Fruit fly (Drosophila melanogaster) whole organism, wandering third instar larva: ENCODE data around the gene spen.

ENCODE experiments used
- Abd-B ChIP-seq: fragments of >200 bp; optimal IDR thresholded peaks from 2 replicates; lab custom pipeline; 2017; ENCODE audit warnings: missing biosample characterization, missing genetic modification characterization
- CG32264 ChIP-seq: fragments of 200-800 bp; sonication (Bioruptor generic); optimal IDR thresholded peaks from 2 replicates; lab custom pipeline; 2016; ENCODE audit warnings: missing biosample characterization, missing genetic modification characterization
- CG9705 ChIP-seq: fragments of 200-800 bp; sonication (Bioruptor generic); optimal IDR thresholded peaks from 2 replicates; lab custom pipeline; 2018; ENCODE audit warnings: missing biosample characterization, mild to moderate bottlenecking, missing genetic modification characterization
- CrebA ChIP-seq: fragments of 200-800 bp; sonication (Bioruptor generic); optimal IDR thresholded peaks from 2 replicates; lab custom pipeline; 2016; ENCODE audit warnings: missing biosample characterization, mild to moderate bottlenecking, missing genetic modification characterization, borderline replicate concordance
- Dfd ChIP-seq: fragments of >200 bp; optimal IDR thresholded peaks from 2 replicates; lab custom pipeline; 2017; ENCODE audit warnings: missing biosample characterization, missing genetic modification characterization
- Dif ChIP-seq: fragments of 200-275, 200-300 bp; sonication (Bioruptor generic); optimal IDR thresholded peaks from 2 replicates; lab custom pipeline; 2018; ENCODE audit warnings: missing biosample characterization, missing genetic modification characterization; ENCODE audit not compliant: partially characterized antibody
- GATAd ChIP-seq: sonication (Bioruptor generic); optimal IDR thresholded peaks from 2 replicates; lab custom pipeline; 2016; ENCODE audit warnings: missing biosample characterization, missing genetic modification characterization
- HLH106 ChIP-seq: fragments of 200-800 bp; optimal IDR thresholded peaks from 3 replicates; lab custom pipeline; 2019; ENCODE audit warnings: missing biosample characterization, mild to moderate bottlenecking, missing genetic modification characterization, moderate library complexity
- Hnf4 ChIP-seq: fragments of 200-800 bp; sonication (Bioruptor generic); optimal IDR thresholded peaks from 2 replicates; lab custom pipeline; 2016; ENCODE audit warnings: missing biosample characterization, mild to moderate bottlenecking, missing genetic modification characterization
- Hr78 ChIP-seq: fragments of >200 bp; optimal IDR thresholded peaks from 2 replicates; lab custom pipeline; 2017; ENCODE audit warnings: missing biosample characterization, missing genetic modification characterization
- Hr83 ChIP-seq: fragments of 200-300 bp; sonication (Bioruptor generic); optimal IDR thresholded peaks from 2 replicates; lab custom pipeline; 2016; ENCODE audit warnings: missing biosample characterization, mild to moderate bottlenecking, missing genetic modification characterization, moderate library complexity; ENCODE audit not compliant: poor library complexity, severe bottlenecking
- Jra ChIP-seq: sonication (Bioruptor generic); optimal IDR thresholded peaks from 2 replicates; lab custom pipeline; 2016; ENCODE audit warnings: missing biosample characterization, missing genetic modification characterization
- Mio ChIP-seq: sonication (Bioruptor generic); optimal IDR thresholded peaks from 2 replicates; lab custom pipeline; 2016; ENCODE audit warnings: missing biosample characterization, missing genetic modification characterization
- Myc ChIP-seq: fragments of >200 bp; optimal IDR thresholded peaks from 2 replicates; lab custom pipeline; 2017
- N ChIP-seq: fragments of >200 bp; optimal IDR thresholded peaks from 2 replicates; lab custom pipeline; 2018; ENCODE audit warnings: missing biosample characterization, missing external identifiers, missing genetic modification characterization
- OdsH ChIP-seq: fragments of 200-800 bp; sonication (Bioruptor generic); optimal IDR thresholded peaks from 2 replicates; lab custom pipeline; 2016; ENCODE audit warnings: missing biosample characterization, mild to moderate bottlenecking, missing genetic modification characterization
- Rel ChIP-seq, 2 experiments: fragments of 200-800 bp; sonication (Bioruptor generic) in 1 of 2; optimal IDR thresholded peaks; 2 replicates in 1 of 2; 3 replicates in 1 of 2; lab custom pipeline; 2016 to 2019; ENCODE audit warnings: mild to moderate bottlenecking in 2 of 2, missing biosample characterization in 2 of 2, missing genetic modification characterization in 2 of 2, moderate library complexity in 1 of 2
- Sp1 ChIP-seq: fragments of 200-800 bp; sonication (Bioruptor generic); optimal IDR thresholded peaks from 3 replicates; lab custom pipeline; 2019; ENCODE audit warnings: missing biosample characterization, mild to moderate bottlenecking, missing genetic modification characterization, moderate library complexity
- Vsx2 ChIP-seq: fragments of 200-300, 225-300 bp; sonication (Bioruptor generic); optimal IDR thresholded peaks from 2 replicates; lab custom pipeline; 2018; ENCODE audit warnings: missing biosample characterization, missing genetic modification characterization; ENCODE audit not compliant: partially characterized antibody
- br ChIP-seq: fragments of 200-800 bp; sonication (Bioruptor generic); optimal IDR thresholded peaks from 2 replicates; lab custom pipeline; 2016; ENCODE audit warnings: missing biosample characterization, missing genetic modification characterization
- brk ChIP-seq: fragments of 200-800 bp; sonication (Bioruptor generic); optimal IDR thresholded peaks from 2 replicates; lab custom pipeline; 2016; ENCODE audit warnings: missing biosample characterization, mild to moderate bottlenecking, missing genetic modification characterization
- dl ChIP-seq, 2 experiments: fragments of 175-275, 200-275 bp in 1 of 2; fragments of 200-275 bp in 1 of 2; sonication (Bioruptor generic); optimal IDR thresholded peaks; lab custom pipeline; 2018; ENCODE audit warnings: mild to moderate bottlenecking in 2 of 2, missing biosample characterization in 2 of 2, missing genetic modification characterization in 2 of 2, moderate library complexity in 2 of 2; ENCODE audit not compliant: partially characterized antibody in 2 of 2, insufficient read depth in 1 of 2
- dmrt93B ChIP-seq: fragments of 200-800 bp; sonication (Bioruptor generic); optimal IDR thresholded peaks from 2 replicates; lab custom pipeline; 2018; ENCODE audit warnings: missing biosample characterization, mild to moderate bottlenecking, missing genetic modification characterization
- dsf ChIP-seq: sonication (Bioruptor generic); optimal IDR thresholded peaks from 2 replicates; lab custom pipeline; 2016; ENCODE audit warnings: missing biosample characterization, missing genetic modification characterization, borderline replicate concordance
- ey ChIP-seq: fragments of 200-800 bp; sonication (Bioruptor generic); optimal IDR thresholded peaks from 2 replicates; lab custom pipeline; 2016; ENCODE audit warnings: missing biosample characterization, missing genetic modification characterization
- foxo ChIP-seq, 2 experiments: fragments of 200-800 bp; sonication (Bioruptor generic); optimal IDR thresholded peaks; 2 replicates in 1 of 2; 3 replicates in 1 of 2; lab custom pipeline; 2016 to 2017; ENCODE audit warnings: missing biosample characterization in 2 of 2, missing genetic modification characterization in 2 of 2
- fru ChIP-seq: fragments of 200-800 bp; sonication (Bioruptor generic); optimal IDR thresholded peaks from 3 replicates; lab custom pipeline; 2016; ENCODE audit warnings: missing biosample characterization, mild to moderate bottlenecking, missing genetic modification characterization
- h ChIP-seq: fragments of 200-800 bp; sonication (Bioruptor generic); optimal IDR thresholded peaks from 3 replicates; lab custom pipeline; 2016; ENCODE audit warnings: missing biosample characterization, mild to moderate bottlenecking, missing genetic modification characterization
- jim ChIP-seq: fragments of 175-275, 200-325 bp; sonication (Bioruptor generic); optimal IDR thresholded peaks from 2 replicates; lab custom pipeline; 2016; ENCODE audit warnings: missing biosample characterization, mild to moderate bottlenecking, missing genetic modification characterization
- lola ChIP-seq: fragments of >200 bp; optimal IDR thresholded peaks from 2 replicates; lab custom pipeline; 2017; ENCODE audit warnings: missing biosample characterization, missing genetic modification characterization
- pan ChIP-seq: fragments of >200 bp; optimal IDR thresholded peaks from 2 replicates; lab custom pipeline; 2017
- psq ChIP-seq: fragments of 200-800 bp; sonication (Bioruptor generic); optimal IDR thresholded peaks from 3 replicates; lab custom pipeline; 2017; ENCODE audit warnings: missing biosample characterization, mild to moderate bottlenecking, missing genetic modification characterization, moderate library complexity
- rgr ChIP-seq: fragments of 200-800 bp; sonication (Bioruptor generic); optimal IDR thresholded peaks from 3 replicates; lab custom pipeline; 2016; ENCODE audit warnings: missing biosample characterization, mild to moderate bottlenecking, missing genetic modification characterization
- sage ChIP-seq: fragments of 200-800 bp; sonication (Bioruptor generic); optimal IDR thresholded peaks from 2 replicates; lab custom pipeline; 2016; ENCODE audit warnings: missing biosample characterization, mild to moderate bottlenecking, missing genetic modification characterization
- sv ChIP-seq: fragments of 200-800 bp; sonication (Bioruptor generic); optimal IDR thresholded peaks from 3 replicates; lab custom pipeline; 2016; ENCODE audit warnings: missing biosample characterization, missing genetic modification characterization
- tai ChIP-seq: sonication (Bioruptor generic); optimal IDR thresholded peaks from 2 replicates; lab custom pipeline; 2016; ENCODE audit warnings: missing biosample characterization, missing genetic modification characterization
- usp ChIP-seq: fragments of >200 bp; optimal IDR thresholded peaks from 2 replicates; lab custom pipeline; 2017; ENCODE audit warnings: missing biosample characterization, missing genetic modification characterization
- woc ChIP-seq: sonication (Bioruptor generic); optimal IDR thresholded peaks from 2 replicates; lab custom pipeline; 2016; ENCODE audit warnings: missing biosample characterization, mild to moderate bottlenecking, missing genetic modification characterization

The spen gene

DNA sequence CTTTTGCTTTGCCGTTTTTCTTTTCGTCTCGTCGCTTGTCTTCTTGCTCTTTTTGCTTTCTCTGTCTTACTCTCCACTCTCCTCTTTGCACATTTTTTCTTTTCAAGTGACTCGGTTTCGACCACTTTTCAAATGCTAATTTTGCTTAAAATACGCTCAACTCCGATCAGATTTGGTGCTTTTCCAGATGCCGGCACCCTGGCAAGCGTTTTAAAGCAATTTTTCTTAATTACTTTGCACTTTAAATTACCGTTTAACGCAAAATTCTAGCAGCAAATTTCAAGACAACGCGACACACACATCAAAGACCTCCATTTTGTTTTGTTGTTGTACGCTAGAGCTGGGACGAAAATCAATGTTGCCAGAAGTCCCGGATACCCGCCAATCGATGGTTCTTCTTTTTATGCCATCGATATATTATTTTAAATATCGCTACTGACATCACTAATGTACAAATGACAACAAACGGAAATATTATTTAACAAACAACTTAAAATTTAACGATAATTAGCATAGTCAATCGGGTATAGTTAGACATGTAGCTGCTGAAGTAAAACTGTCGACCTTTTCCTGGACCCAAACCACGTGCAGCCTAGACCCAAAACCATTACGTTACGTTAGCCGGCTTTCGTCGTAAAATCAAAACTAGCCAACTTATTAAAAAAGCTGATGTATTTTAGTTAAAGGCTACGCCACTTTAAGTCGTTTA lies 91.8 kb downstream of the spen start, which contains the start of gene kis:
kis (minus strand) TSS at position 317 of the 709 bp plus-strand sequence.
- TF ChIP-seq sv (GFP tag; lab: Kevin White, UChicago) = no peak
- TF ChIP-seq rgr = peak; percentile 21
- TF ChIP-seq Myc (lab: Kevin White, UChicago) = peak; percentile 13
- peak; percentile 41 for TF ChIP-seq br
- peak; percentile 95 for TF ChIP-seq psq
- TF ChIP-seq Vsx2 (GFP tag; lab: Kevin White, UChicago) = no peak
- no peak for TF ChIP-seq Dfd (GFP tag; lab: Kevin White, UChicago)
- no peak for TF ChIP-seq N
- peak; percentile 33 for TF ChIP-seq Hr83 (GFP tag; lab: Kevin White, UChicago)
- no peak for TF ChIP-seq lola (GFP tag; lab: Kevin White, UChicago)
- peak; percentile 64 for TF ChIP-seq Jra (GFP tag; lab: Kevin White, UChicago)
- TF ChIP-seq GATAd (GFP tag; lab: Kevin White, UChicago) = no peak
- no peak for TF ChIP-seq Rel (GFP tag; optimal IDR thresholded peaks at IDR 0.05; lab: Kevin White, UChicago)
- TF ChIP-seq Rel (tag; optimal IDR thresholded peaks at IDR 0.05; lab: Kevin White, UChicago) = peak; percentile 31
- peak; percentile 34 for TF ChIP-seq HLH106 (tag; lab: Kevin White, UChicago)
- TF ChIP-seq Sp1 = peak; percentile 55
- no peak for TF ChIP-seq dl (GFP tag; optimal IDR thresholded peaks at IDR 0.05; lab: Kevin White, UChicago; ENCODE audit: insufficient read depth in 1 of 2, partially characterized antibody in 2 of 2)
- peak; percentile 11 for TF ChIP-seq woc
- no peak for TF ChIP-seq Dif
- no peak for TF ChIP-seq sage (GFP tag; lab: Kevin White, UChicago)
- peak; percentile 69 for TF ChIP-seq h (GFP tag; lab: Kevin White, UChicago)
- TF ChIP-seq brk (GFP tag; lab: Kevin White, UChicago) = no peak
- TF ChIP-seq Hnf4 (GFP tag; lab: Kevin White, UChicago) = no peak
- no peak for TF ChIP-seq ey
- TF ChIP-seq foxo (GFP tag; optimal IDR thresholded peaks at IDR 0.05; lab: Kevin White, UChicago) = peak in 1 of 2 experiments; percentile 48
- TF ChIP-seq OdsH (GFP tag; lab: Kevin White, UChicago) = peak; percentile 5
- no peak for TF ChIP-seq Mio
- TF ChIP-seq CrebA (GFP tag; lab: Kevin White, UChicago) = no peak
- no peak for TF ChIP-seq Abd-B (GFP tag; lab: Kevin White, UChicago)
- TF ChIP-seq jim = no peak
- TF ChIP-seq dsf (GFP tag; lab: Kevin White, UChicago) = no peak
- TF ChIP-seq CG32264 (GFP tag; lab: Kevin White, UChicago) = no peak
- no peak for TF ChIP-seq pan (lab: Kevin White, UChicago)
- no peak for TF ChIP-seq tai (GFP tag; lab: Kevin White, UChicago)
- no peak for TF ChIP-seq dmrt93B (GFP tag; lab: Kevin White, UChicago)
- TF ChIP-seq fru (GFP tag; lab: Kevin White, UChicago) = no peak
- TF ChIP-seq Hr78 (GFP tag; lab: Kevin White, UChicago) = no peak
- no peak for TF ChIP-seq usp (GFP tag; lab: Kevin White, UChicago)
- peak; percentile 20 for TF ChIP-seq CG9705 (GFP tag; lab: Kevin White, UChicago)

DNA sequence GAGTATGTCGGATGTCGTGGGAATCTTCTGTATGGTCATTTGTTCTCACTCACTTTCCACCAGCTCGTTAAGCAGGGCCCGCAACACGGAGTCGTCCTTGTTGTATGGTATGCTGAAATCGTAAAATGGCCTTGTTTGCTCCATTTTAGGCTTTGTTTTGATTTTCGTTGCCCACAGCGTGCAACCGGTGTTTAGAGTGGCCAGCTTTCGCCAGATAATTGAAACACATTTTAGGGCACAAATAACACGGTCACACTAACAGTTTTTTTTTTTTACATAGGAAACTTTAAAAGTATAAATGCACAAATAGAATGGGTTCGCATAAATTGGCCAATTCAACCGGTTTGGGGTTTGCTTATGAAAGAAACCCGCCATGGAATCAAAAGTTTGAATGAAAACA lies 93.3 kb downstream of the spen start, which contains the start of gene Rpp30:
Rpp30 (minus strand) TSS at position 200 of the 400 bp plus-strand sequence.
- TF ChIP-seq HLH106 (tag; lab: Kevin White, UChicago) = no peak
- no peak for TF ChIP-seq psq
- no peak for TF ChIP-seq br
- TF ChIP-seq dl (GFP tag; optimal IDR thresholded peaks at IDR 0.05; lab: Kevin White, UChicago; ENCODE audit: insufficient read depth in 1 of 2, partially characterized antibody in 2 of 2) = no peak
- no peak for TF ChIP-seq dsf (GFP tag; lab: Kevin White, UChicago)
- no peak for TF ChIP-seq Hr83 (GFP tag; lab: Kevin White, UChicago)
- no peak for TF ChIP-seq usp (GFP tag; lab: Kevin White, UChicago)
- no peak for TF ChIP-seq jim
- TF ChIP-seq lola (GFP tag; lab: Kevin White, UChicago) = no peak
- no peak for TF ChIP-seq Vsx2 (GFP tag; lab: Kevin White, UChicago)
- TF ChIP-seq h (GFP tag; lab: Kevin White, UChicago) = no peak
